Worm (Caenorhabditis elegans) whole organism, L4/young adult: Measurements from ENCODE around the gene JC8.7.

Experiments
- W03F9.2 ChIP-seq: fragments of 150-350 bp; optimal IDR thresholded peaks from 2 replicates; lab custom pipeline; 2014; ENCODE audit warnings: missing biosample characterization, missing genetic modification characterization
- dao-5 ChIP-seq: sonication (generic microtip); optimal IDR thresholded peaks from 2 replicates; lab custom pipeline; 2016; ENCODE audit warnings: missing genotype, missing genetic modification characterization, moderate library complexity, missing compliant biosample characterization
- him-1 ChIP-seq: sonication (generic microtip); optimal IDR thresholded peaks from 2 replicates; lab custom pipeline; 2016; ENCODE audit warnings: missing genotype, missing genetic modification reagents, missing genetic modification characterization, missing compliant biosample characterization

Gene JC8.7

ce11 chrIV:13246961-13247360 is at the start of gene JC8.7:
Gene JC8.7 (plus strand): TSS chrIV:13247261.
- TF ChIP-seq him-1 (no peak), dao-5 (tag; lab: Kevin White, UChicago) (no peak), W03F9.2 (tag; lab: Kevin White, UChicago) (no peak)

ce11 chrIV:13197282-13197681 is 49.8 kb upstream of the JC8.7 start, which contains the start of gene C48D1.1:
Gene C48D1.1 (minus strand): TSS chrIV:13197382.
- TF ChIP-seq W03F9.2 (tag; lab: Kevin White, UChicago), result no peak
- no peak for TF ChIP-seq him-1
- TF ChIP-seq dao-5 (tag; lab: Kevin White, UChicago), result no peak

- TF ChIP-seq dao-5 (tag; lab: Kevin White, UChicago), result no peak
- no peak for TF ChIP-seq him-1
- TF ChIP-seq W03F9.2 (tag; lab: Kevin White, UChicago), result no peak
Observed at ce11 chrIV:13204037-13204436, 43.0 kb upstream of the JC8.7 start, which contains the start of gene ced-3. Gene ced-3 (minus strand): TSS chrIV:13204137.

- TF ChIP-seq W03F9.2 (tag; lab: Kevin White, UChicago) (no peak), him-1 (no peak), dao-5 (tag; lab: Kevin White, UChicago) (no peak)
Observed at ce11 chrIV:13205891-13206290, 41.2 kb upstream of the JC8.7 start.

- TF ChIP-seq W03F9.2 (tag; lab: Kevin White, UChicago) (no peak), him-1 (no peak), dao-5 (tag; lab: Kevin White, UChicago) (no peak)
Observed at ce11 chrIV:13209566-13209965, 37.5 kb upstream of the JC8.7 start, which contains the start of gene C48D1.9. Gene C48D1.9 (minus strand): TSS chrIV:13209666.

ce11 chrIV:13214466-13214865 is 32.6 kb upstream of the JC8.7 start, which contains the start of gene cho-1:
Gene cho-1 (minus strand): TSS chrIV:13214566.
- TF ChIP-seq W03F9.2 (tag; lab: Kevin White, UChicago) (no peak), dao-5 (tag; lab: Kevin White, UChicago) (no peak), him-1 (no peak)

- no peak for TF ChIP-seq him-1
- no peak for TF ChIP-seq W03F9.2 (tag; lab: Kevin White, UChicago)
- no peak for TF ChIP-seq dao-5 (tag; lab: Kevin White, UChicago)
Observed at ce11 chrIV:13220594-13220993, 26.5 kb upstream of the JC8.7 start.

ce11 chrIV:13221657-13222056 is 25.4 kb upstream of the JC8.7 start, which contains the start of gene C48D1.5:
Gene C48D1.5 (plus strand): TSS chrIV:13221957.
- TF ChIP-seq him-1, result no peak
- no peak for TF ChIP-seq W03F9.2 (tag; lab: Kevin White, UChicago)
- no peak for TF ChIP-seq dao-5 (tag; lab: Kevin White, UChicago)

- TF ChIP-seq dao-5 (tag; lab: Kevin White, UChicago), result no peak
- no peak for TF ChIP-seq W03F9.2 (tag; lab: Kevin White, UChicago)
- no peak for TF ChIP-seq him-1
Observed at ce11 chrIV:13231393-13231792, 15.7 kb upstream of the JC8.7 start.

- TF ChIP-seq him-1, result no peak
- TF ChIP-seq W03F9.2 (tag; lab: Kevin White, UChicago), result no peak
- TF ChIP-seq dao-5 (tag; lab: Kevin White, UChicago), result no peak
Observed at ce11 chrIV:13236485-13236884, 10.6 kb upstream of the JC8.7 start, which contains the start of gene pwp-1. Gene pwp-1 (minus strand): TSS chrIV:13236585.

- TF ChIP-seq him-1, result no peak
- peak; percentile 36 for TF ChIP-seq W03F9.2 (tag; lab: Kevin White, UChicago)
- no peak for TF ChIP-seq dao-5 (tag; lab: Kevin White, UChicago)
Observed at ce11 chrIV:13238943-13239861, 7.9 kb upstream of the JC8.7 start, which contains the start of gene tag-115. Gene tag-115 (minus strand): TSS chrIV:13239414.

- TF ChIP-seq W03F9.2 (tag; lab: Kevin White, UChicago) (peak; percentile 98), him-1 (peak; percentile 92), dao-5 (tag; lab: Kevin White, UChicago) (no peak)
Observed at ce11 chrIV:13240078-13240841, 6.8 kb upstream of the JC8.7 start, which contains the start of gene rpl-12. Gene rpl-12 (minus strand): TSS chrIV:13240651.

ce11 chrIV:13240842-13241143 is 6.3 kb upstream of the JC8.7 start, which contains the start of gene lin-54:
Gene lin-54 (plus strand): TSS chrIV:13241044.
- no peak for TF ChIP-seq dao-5 (tag; lab: Kevin White, UChicago)
- TF ChIP-seq him-1, result no peak
- no peak for TF ChIP-seq W03F9.2 (tag; lab: Kevin White, UChicago)
